Worm (Caenorhabditis elegans) whole organism, L3 larva: ENCODE data around the gene Y55F3BR.1.

Experiments used
- daf-12 ChIP-seq: fragments of 150-350 bp; optimal IDR thresholded peaks from 2 replicates; lab custom pipeline; 2014; ENCODE audit warnings: missing biosample characterization, missing genetic modification reagents, missing genetic modification characterization
- eor-1 ChIP-seq, 2 experiments: fragments of 150-350 bp; optimal IDR thresholded peaks; 2 replicates each; lab custom pipeline; 2014 to 2018; ENCODE audit warnings: missing biosample characterization in 2 of 2, missing genetic modification characterization in 2 of 2

ce11 chrIV:874677-875076, at the start of gene Y55F3BR.1:
- TF ChIP-seq eor-1 (tag; optimal IDR thresholded peaks at IDR 0.05; lab: Kevin White, UChicago): no peak
- no peak for TF ChIP-seq daf-12 (tag; lab: Kevin White, UChicago)
